Worm (Caenorhabditis elegans) whole organism, L2 larva: ENCODE measurements around the gene ZK856.5.

Source experiments
- R02D3.7 ChIP-seq: fragments of 150-350 bp; optimal IDR thresholded peaks from 2 replicates; lab custom pipeline; 2014; ENCODE audit warnings: missing biosample characterization, missing genetic modification characterization
- ama-1 ChIP-seq: fragments of 150-350 bp; optimal IDR thresholded peaks from 2 replicates; lab custom pipeline; 2018; ENCODE audit warnings: inconsistent platforms
- blmp-1 ChIP-seq: sonication (generic microtip); optimal IDR thresholded peaks from 2 replicates; lab custom pipeline; 2017; ENCODE audit warnings: missing genetic modification characterization, mild to moderate bottlenecking, missing compliant biosample characterization, antibody characterized with exemption, moderate library complexity; ENCODE audit not compliant: insufficient read depth
- egl-27 ChIP-seq: sonication (generic microtip); optimal IDR thresholded peaks from 3 replicates; lab custom pipeline; 2017; ENCODE audit warnings: missing biosample characterization, missing genetic modification reagents, missing genetic modification characterization
- elt-1 ChIP-seq: fragments of 150-350 bp; optimal IDR thresholded peaks from 2 replicates; lab custom pipeline; 2014; ENCODE audit warnings: missing biosample characterization, missing genetic modification characterization
- fos-1 ChIP-seq: fragments of 150-350 bp; optimal IDR thresholded peaks from 2 replicates; lab custom pipeline; 2014; ENCODE audit warnings: missing biosample characterization, missing genetic modification characterization
- gmeb-1 ChIP-seq: fragments of 150-350 bp; optimal IDR thresholded peaks from 2 replicates; lab custom pipeline; 2014; ENCODE audit warnings: missing biosample characterization, missing genetic modification characterization
- mdl-1 ChIP-seq, 2 experiments: fragments of 150-350 bp in 1 of 2; sonication (generic microtip) in 1 of 2; optimal IDR thresholded peaks; 2 replicates each; lab custom pipeline; 2017; ENCODE audit warnings: missing biosample characterization in 2 of 2, missing genetic modification characterization in 2 of 2
- nhr-12 ChIP-seq: fragments of 150-350 bp; optimal IDR thresholded peaks from 2 replicates; lab custom pipeline; 2014; ENCODE audit warnings: missing biosample characterization, missing genetic modification characterization
- nhr-25 ChIP-seq: fragments of 150-350 bp; sonication (generic microtip); optimal IDR thresholded peaks from 3 replicates; lab custom pipeline; 2014; ENCODE audit warnings: missing biosample characterization, missing genetic modification characterization
- skn-1 ChIP-seq: sonication (generic microtip); optimal IDR thresholded peaks from 2 replicates; lab custom pipeline; 2017; ENCODE audit warnings: missing biosample characterization, missing genetic modification characterization
- sma-9 ChIP-seq, 2 experiments: fragments of 150-350 bp in 1 of 2; sonication (generic microtip) in 1 of 2; optimal IDR thresholded peaks; 2 replicates each; lab custom pipeline; 2014 to 2016; ENCODE audit warnings: missing genetic modification characterization in 2 of 2, mild to moderate bottlenecking in 1 of 2, missing biosample characterization in 1 of 2, missing compliant biosample characterization in 1 of 2, missing genetic modification reagents in 1 of 2, moderate library complexity in 1 of 2
- snpc-4 ChIP-seq: fragments of 150-350 bp; optimal IDR thresholded peaks from 2 replicates; lab custom pipeline; 2014; ENCODE audit warnings: missing biosample characterization, missing genetic modification characterization
- zag-1 ChIP-seq: fragments of 150-350 bp; optimal IDR thresholded peaks from 2 replicates; lab custom pipeline; 2014; ENCODE audit warnings: missing biosample characterization, missing genetic modification characterization

- TF ChIP-seq blmp-1 (no peak), ama-1 (lab: Kevin White, UChicago) (no peak), gmeb-1 (tag; lab: Kevin White, UChicago) (no peak), elt-1 (tag; lab: Kevin White, UChicago) (no peak), sma-9 (GFP tag; optimal IDR thresholded peaks at IDR 0.05; lab: Kevin White, UChicago) (no peak), sma-9 (tag; optimal IDR thresholded peaks at IDR 0.05; lab: Kevin White, UChicago) (no peak), mdl-1 (tag; optimal IDR thresholded peaks at IDR 0.05; lab: Kevin White, UChicago) (no peak), skn-1 (no peak), fos-1 (tag; lab: Kevin White, UChicago) (no peak), snpc-4 (tag; lab: Kevin White, UChicago) (no peak), egl-27 (no peak), nhr-12 (tag; lab: Kevin White, UChicago) (no peak), zag-1 (no peak), R02D3.7 (tag; lab: Kevin White, UChicago) (no peak), nhr-25 (no peak)
Observed at ce11 chrV:10206502-10206901, 16.6 kb upstream of the ZK856.5 start, which contains the start of gene rpc-25.
